Fruit fly (Drosophila melanogaster) whole organism, embryonic: ENCODE measurements around the gene CG8668.
A peak's percentile ranks its signal among the peaks of the same experiment; 100 is the strongest.

Experiments
- BEAF-32 ChIP-seq: fragments of 200-800 bp; sonication (Bioruptor generic); optimal IDR thresholded peaks from 3 replicates; lab custom pipeline; 2017; ENCODE audit warnings: missing biosample characterization, missing genetic modification characterization, mild to moderate bottlenecking, moderate library complexity, missing genetic modification reagents
- CG13287 ChIP-seq: fragments of 200-800 bp; sonication (Bioruptor generic); IDR thresholded peaks from 2 replicates; pipeline ENCODE4 v1.3.6; 2022; ENCODE audit warnings: missing biosample characterization, missing genetic modification characterization; ENCODE audit not compliant: partially characterized antibody
- CG16813 ChIP-seq: fragments of 200-800 bp; sonication (Bioruptor generic); IDR thresholded peaks from 3 replicates; pipeline ENCODE4 v1.3.6; 2022; ENCODE audit warnings: missing biosample characterization, missing genetic modification characterization; ENCODE audit not compliant: partially characterized antibody
- CG17829 ChIP-seq: fragments of 200-800 bp; optimal IDR thresholded peaks from 2 replicates; lab custom pipeline; 2019; ENCODE audit warnings: missing biosample characterization, mild to moderate bottlenecking, missing genetic modification characterization, moderate library complexity
- CG2116 ChIP-seq: fragments of 200-800 bp; sonication (Bioruptor generic); optimal IDR thresholded peaks from 3 replicates; lab custom pipeline; 2018; ENCODE audit warnings: missing biosample characterization, mild to moderate bottlenecking, missing genetic modification characterization
- CG2199 ChIP-seq: fragments of 200-800 bp; sonication (Bioruptor generic); IDR thresholded peaks from 3 replicates; pipeline ENCODE4 v1.3.6; 2022; ENCODE audit warnings: missing biosample characterization, missing genetic modification characterization
- CG30403 ChIP-seq: fragments of 200-800 bp; sonication (Bioruptor generic); optimal IDR thresholded peaks from 3 replicates; lab custom pipeline; 2016; ENCODE audit warnings: missing biosample characterization, missing genetic modification characterization
- CG30431 ChIP-seq: fragments of 200-800 bp; sonication (Bioruptor generic); optimal IDR thresholded peaks from 2 replicates; lab custom pipeline; 2017; ENCODE audit warnings: missing biosample characterization, missing genetic modification characterization
- CG34224 ChIP-seq: fragments of 200-800 bp; sonication (Bioruptor generic); IDR thresholded peaks from 3 replicates; pipeline ENCODE4 v1.3.6; 2022; ENCODE audit warnings: missing biosample characterization, missing genetic modification characterization; ENCODE audit not compliant: partially characterized antibody
- CG3995 ChIP-seq: fragments of 200-800 bp; sonication (Bioruptor generic); optimal IDR thresholded peaks from 3 replicates; lab custom pipeline; 2016; ENCODE audit warnings: missing biosample characterization, missing genetic modification characterization
- CG4617 ChIP-seq: fragments of 200-800 bp; sonication (Bioruptor generic); optimal IDR thresholded peaks from 3 replicates; lab custom pipeline; 2016; ENCODE audit warnings: missing biosample characterization, missing genetic modification characterization, borderline replicate concordance
- CG4854 ChIP-seq: fragments of 200-800 bp; sonication (Bioruptor generic); optimal IDR thresholded peaks from 2 replicates; lab custom pipeline; 2016; ENCODE audit warnings: missing biosample characterization, missing genetic modification characterization, inconsistent platforms
- D19B ChIP-seq: fragments of 200-800 bp; sonication (Bioruptor generic); optimal IDR thresholded peaks from 2 replicates; lab custom pipeline; 2017; ENCODE audit warnings: missing biosample characterization, mild to moderate bottlenecking, missing genetic modification characterization
- Dll ChIP-seq: fragments of 200-800 bp; sonication (Bioruptor generic); IDR thresholded peaks from 4 replicates; pipeline ENCODE4 v1.3.6; 2022; ENCODE audit warnings: missing biosample characterization, missing genetic modification characterization; ENCODE audit not compliant: partially characterized antibody
- Ets65A ChIP-seq: fragments of 200-800 bp; sonication (Bioruptor generic); peaks from one replicate; lab custom pipeline; 2016; ENCODE audit warnings: missing biosample characterization, missing genetic modification characterization
- Hey ChIP-seq: fragments of 200-800 bp; sonication (Bioruptor generic); optimal IDR thresholded peaks from 3 replicates; lab custom pipeline; 2018; ENCODE audit warnings: missing biosample characterization, mild to moderate bottlenecking, missing genetic modification characterization
- MBD-R2 ChIP-seq: fragments of 200-800 bp; sonication (Bioruptor generic); IDR thresholded peaks from 2 replicates; pipeline ENCODE4 v1.3.6; 2022; ENCODE audit warnings: missing biosample characterization, missing genetic modification characterization
- MESR4 ChIP-seq: fragments of 200-800 bp; sonication (Bioruptor generic); optimal IDR thresholded peaks from 2 replicates; lab custom pipeline; 2018; ENCODE audit warnings: missing biosample characterization, mild to moderate bottlenecking, missing genetic modification characterization, moderate library complexity
- NfI ChIP-seq: fragments of 200-800 bp; sonication (Bioruptor generic); optimal IDR thresholded peaks from 3 replicates; lab custom pipeline; 2018; ENCODE audit warnings: missing biosample characterization, mild to moderate bottlenecking, missing genetic modification characterization, moderate library complexity
- Sin3A ChIP-seq: fragments of >200 bp; optimal IDR thresholded peaks from 2 replicates; lab custom pipeline; 2018
- YL-1 ChIP-seq: fragments of 200-800 bp; sonication (Bioruptor generic); optimal IDR thresholded peaks from 3 replicates; lab custom pipeline; 2017; ENCODE audit warnings: missing biosample characterization, mild to moderate bottlenecking, missing genetic modification characterization
- abd-A ChIP-seq: fragments of 200-800 bp; sonication (Bioruptor generic); optimal IDR thresholded peaks from 3 replicates; lab custom pipeline; 2019; ENCODE audit warnings: missing biosample characterization, mild to moderate bottlenecking, missing genetic modification characterization, moderate library complexity
- crol ChIP-seq: fragments of 200-800 bp; sonication (Bioruptor generic); IDR thresholded peaks from 2 replicates; pipeline ENCODE4 v1.3.6; 2022; ENCODE audit warnings: missing biosample characterization, missing genetic modification characterization
- crp ChIP-seq, 2 experiments: fragments of 200-800 bp; sonication (Bioruptor generic); optimal IDR thresholded peaks; 2 replicates in 1 of 2; 3 replicates in 1 of 2; lab custom pipeline; 2017; ENCODE audit warnings: missing biosample characterization in 2 of 2, missing genetic modification characterization in 2 of 2, mild to moderate bottlenecking in 1 of 2, moderate library complexity in 1 of 2
- dati ChIP-seq: fragments of 200-800 bp; sonication (Bioruptor generic); IDR thresholded peaks from 2 replicates; pipeline ENCODE4 v1.3.6; 2022; ENCODE audit warnings: missing biosample characterization, missing genetic modification characterization
- emc ChIP-seq: fragments of 200-800 bp; sonication (Bioruptor generic); optimal IDR thresholded peaks from 2 replicates; lab custom pipeline; 2016; ENCODE audit warnings: missing biosample characterization, missing genetic modification characterization
- gsb-n ChIP-seq: fragments of 200-800 bp; sonication (Bioruptor generic); optimal IDR thresholded peaks from 3 replicates; lab custom pipeline; 2018; ENCODE audit warnings: missing biosample characterization, mild to moderate bottlenecking, missing genetic modification characterization
- hbn ChIP-seq: fragments of 200-800 bp; sonication (Bioruptor generic); IDR thresholded peaks from 2 replicates; pipeline ENCODE4 v1.3.6; 2022; ENCODE audit warnings: missing biosample characterization, missing genetic modification characterization; ENCODE audit not compliant: partially characterized antibody
- jigr1 ChIP-seq: fragments of 200-800 bp; sonication (Bioruptor generic); IDR thresholded peaks from 3 replicates; pipeline ENCODE4 v1.3.6; 2022; ENCODE audit warnings: missing biosample characterization, missing genetic modification characterization
- lmd ChIP-seq: fragments of 200-800 bp; sonication (Bioruptor generic); IDR thresholded peaks from 2 replicates; pipeline ENCODE4 v1.3.6; 2022; ENCODE audit warnings: missing biosample characterization, missing genetic modification characterization
- nom ChIP-seq: fragments of 200-800 bp; sonication (Bioruptor generic); optimal IDR thresholded peaks from 2 replicates; lab custom pipeline; 2017; ENCODE audit warnings: missing biosample characterization, missing genetic modification characterization, mild to moderate bottlenecking, moderate library complexity, missing genetic modification reagents
- pum ChIP-seq: fragments of 200-800 bp; sonication (Bioruptor generic); optimal IDR thresholded peaks from 2 replicates; lab custom pipeline; 2016; ENCODE audit warnings: missing biosample characterization, missing genetic modification characterization
- pzg ChIP-seq: fragments of 200-800 bp; sonication (Bioruptor generic); optimal IDR thresholded peaks from 3 replicates; lab custom pipeline; 2018; ENCODE audit warnings: missing biosample characterization, mild to moderate bottlenecking, missing genetic modification characterization, moderate library complexity
- sens ChIP-seq: fragments of 200-800 bp; sonication (Bioruptor generic); peaks from one replicate; lab custom pipeline; 2016; ENCODE audit warnings: missing biosample characterization, missing genetic modification characterization
- sob ChIP-seq: fragments of 200-800 bp; sonication (Bioruptor generic); IDR thresholded peaks from 2 replicates; pipeline ENCODE4 v1.3.6; 2022; ENCODE audit warnings: missing biosample characterization, missing genetic modification characterization
- unc-4 ChIP-seq: fragments of 200-800 bp; sonication (Bioruptor generic); IDR thresholded peaks from 2 replicates; pipeline ENCODE4 v1.3.6; 2022; ENCODE audit warnings: missing biosample characterization, missing genetic modification characterization; ENCODE audit not compliant: partially characterized antibody

CG8668 gene

dm6 chr2L:8116632-8117193, 10.1 kb upstream of the CG8668 start (continued):
- no peak for TF ChIP-seq unc-4 (GFP tag; lab: Robert Waterston, UW)
- 0 out of 3 replicates have a peak, but pooled peaks have one; percentile 29 for TF ChIP-seq CG2199 (GFP tag; lab: Robert Waterston, UW)
- no peak for TF ChIP-seq dati (GFP tag; lab: Robert Waterston, UW)
- no peak for TF ChIP-seq CG30403 (GFP tag; lab: Kevin White, UChicago)
- TF ChIP-seq lmd (GFP tag; lab: Robert Waterston, UW) = no peak
- TF ChIP-seq NfI (GFP tag; lab: Kevin White, UChicago) = no peak

dm6 chr2L:8123711-8124379, 3.0 kb upstream of the CG8668 start, which contains the start of the genes mon2 and CG8673:
Gene mon2 (minus strand): TSS chr2L:8124010.
Gene CG8673 (plus strand): TSS chr2L:8124329.
- TF ChIP-seq Dll = 0 out of 4 replicates have a peak, but pooled peaks have one; percentile 15
- TF ChIP-seq crp (GFP tag; optimal IDR thresholded peaks at IDR 0.05; lab: Kevin White, UChicago) = peak in 1 of 2 experiments; percentile 72
- TF ChIP-seq abd-A (tag; lab: Kevin White, UChicago) = no peak
- TF ChIP-seq CG16813 (GFP tag; lab: Robert Waterston, UW) = no peak
- peak; percentile 30 for TF ChIP-seq CG13287
- TF ChIP-seq hbn (GFP tag; lab: Robert Waterston, UW) = no peak
- no peak for TF ChIP-seq jigr1 (GFP tag; lab: Robert Waterston, UW)
- peak; percentile 42 for TF ChIP-seq pzg (GFP tag; lab: Kevin White, UChicago)
- TF ChIP-seq CG2116 (GFP tag; lab: Kevin White, UChicago) = peak; percentile 96
- TF ChIP-seq BEAF-32 (GFP tag; lab: Kevin White, UChicago) = peak; percentile 3
- peak; percentile 81 for TF ChIP-seq Ets65A (GFP tag; lab: Kevin White, UChicago)
- TF ChIP-seq CG4854 (GFP tag; lab: Kevin White, UChicago) = peak; percentile 63
- TF ChIP-seq CG3995 = peak; percentile 94
- TF ChIP-seq MBD-R2 (GFP tag; lab: Robert Waterston, UW) = peak; percentile 70
- TF ChIP-seq MESR4 (GFP tag; lab: Kevin White, UChicago) = peak; percentile 90
- TF ChIP-seq CG34224 (GFP tag; lab: Robert Waterston, UW) = peak; percentile 41; the same call in 1 of the 3 replicates
- TF ChIP-seq crol (GFP tag; lab: Robert Waterston, UW) = peak; percentile 89
- peak; percentile 9 for TF ChIP-seq CG17829 (tag; lab: Kevin White, UChicago)
- TF ChIP-seq sens (GFP tag; lab: Kevin White, UChicago) = peak; percentile 30
- TF ChIP-seq CG4617 (GFP tag; lab: Kevin White, UChicago) = peak; percentile 58
- TF ChIP-seq YL-1 (GFP tag; lab: Kevin White, UChicago) = peak; percentile 57
- TF ChIP-seq sob = no peak
- peak; percentile 2 for TF ChIP-seq nom (GFP tag; lab: Kevin White, UChicago)
- TF ChIP-seq, all 482 proteins: peak for 18

dm6 chr2L:8128911-8129310, 2.1 kb downstream of the CG8668 start:
- TF ChIP-seq emc (GFP tag; lab: Kevin White, UChicago) (no peak), pum (GFP tag; lab: Kevin White, UChicago) (no peak), CG30431 (no peak), gsb-n (tag; lab: Kevin White, UChicago) (no peak), D19B (no peak), Sin3A (lab: Kevin White, UChicago) (no peak), sens (GFP tag; lab: Kevin White, UChicago) (peak; percentile 4), Hey (tag; lab: Kevin White, UChicago) (no peak)
